Worm (Caenorhabditis elegans) whole organism, L1 larva: ENCODE measurements around the gene T07H3.8.
A peak's percentile ranks its signal among the peaks of the same experiment; 100 is the strongest.

Experiments used
- C04F5.9 ChIP-seq: sonication (generic microtip); optimal IDR thresholded peaks from 2 replicates; lab custom pipeline; 2016; ENCODE audit warnings: missing genetic modification characterization, missing compliant biosample characterization
- aha-1 ChIP-seq: fragments of 150-350 bp; optimal IDR thresholded peaks from 2 replicates; lab custom pipeline; 2014; ENCODE audit warnings: missing biosample characterization, missing genetic modification characterization
- ama-1 ChIP-seq: fragments of 150-350 bp; optimal IDR thresholded peaks from 2 replicates; lab custom pipeline; 2014
- ceh-8 ChIP-seq: fragments of 200-800 bp; sonication (Bioruptor generic); optimal IDR thresholded peaks from 2 replicates; lab custom pipeline; 2018; ENCODE audit warnings: mild to moderate bottlenecking, missing genetic modification characterization, moderate library complexity, missing compliant biosample characterization
- ceh-90 ChIP-seq: sonication (generic microtip); optimal IDR thresholded peaks from 2 replicates; lab custom pipeline; 2016; ENCODE audit warnings: missing genetic modification characterization, missing compliant biosample characterization
- dpl-1 ChIP-seq, 3 experiments: fragments of 150-350 bp in 2 of 3; sonication (generic microtip) in 1 of 3; optimal IDR thresholded peaks; 2 replicates each; lab custom pipeline; 2014 to 2017; ENCODE audit warnings: missing biosample characterization in 3 of 3, missing genetic modification characterization in 3 of 3, missing genetic modification reagents in 3 of 3
- dsc-1 ChIP-seq: sonication (generic microtip); optimal IDR thresholded peaks from 2 replicates; lab custom pipeline; 2016; ENCODE audit warnings: mild to moderate bottlenecking, missing genetic modification characterization, missing compliant biosample characterization
- efl-1 ChIP-seq, 4 experiments: fragments of 150-350 bp; optimal IDR thresholded peaks in 3 of 4; peaks in 1 of 4; 1 replicate in 1 of 4; 2 replicates in 3 of 4; lab custom pipeline; 2014; ENCODE audit warnings: missing biosample characterization in 2 of 4, missing genetic modification characterization in 2 of 4, missing genetic modification reagents in 2 of 4
- elt-2 ChIP-seq: sonication (generic microtip); optimal IDR thresholded peaks from 2 replicates; lab custom pipeline; 2016; ENCODE audit warnings: missing genetic modification characterization, mild to moderate bottlenecking, inconsistent platforms, missing compliant biosample characterization, missing genetic modification reagents
- fos-1 ChIP-seq: fragments of 150-350 bp; optimal IDR thresholded peaks from 2 replicates; lab custom pipeline; 2014; ENCODE audit warnings: missing biosample characterization, missing genetic modification characterization
- grh-1 ChIP-seq: fragments of 200-800 bp; sonication (Bioruptor generic); IDR thresholded peaks from 2 replicates; pipeline ENCODE4 v1.3.6; 2022; ENCODE audit warnings: missing genetic modification reagents, missing genetic modification characterization, missing compliant biosample characterization
- hlh-17 ChIP-seq: fragments of 200-800 bp; sonication (Bioruptor generic); optimal IDR thresholded peaks from 2 replicates; lab custom pipeline; 2018; ENCODE audit warnings: missing genetic modification characterization, mild to moderate bottlenecking, missing compliant biosample characterization, moderate library complexity, borderline replicate concordance
- jun-1 ChIP-seq: fragments of 150-350 bp; optimal IDR thresholded peaks from 2 replicates; lab custom pipeline; 2014; ENCODE audit warnings: missing biosample characterization, missing genetic modification reagents, missing genetic modification characterization
- lin-35 ChIP-seq, 2 experiments: fragments of 150-350 bp; optimal IDR thresholded peaks; 2 replicates each; lab custom pipeline; 2014; ENCODE audit warnings: missing biosample characterization in 2 of 2, missing genetic modification characterization in 2 of 2, missing genetic modification reagents in 2 of 2
- lsy-2 ChIP-seq, 2 experiments: fragments of 150-350 bp; optimal IDR thresholded peaks; 2 replicates each; lab custom pipeline; 2014; ENCODE audit warnings: missing biosample characterization in 2 of 2, missing genetic modification characterization in 2 of 2
- mab-9 ChIP-seq: fragments of 200-800 bp; sonication (Bioruptor generic); IDR thresholded peaks from 2 replicates; pipeline ENCODE4 v1.3.6; 2022; ENCODE audit warnings: missing genetic modification reagents, missing genetic modification characterization, missing compliant biosample characterization
- mdl-1 ChIP-seq, 2 experiments: fragments of 150-350 bp; optimal IDR thresholded peaks; 2 replicates each; lab custom pipeline; 2014 to 2017; ENCODE audit warnings: missing biosample characterization in 2 of 2, missing genetic modification characterization in 2 of 2, inconsistent platforms in 1 of 2
- mep-1 ChIP-seq: fragments of 150-350 bp; optimal IDR thresholded peaks from 2 replicates; lab custom pipeline; 2014; ENCODE audit warnings: missing biosample characterization, missing genetic modification characterization
- nhr-12 ChIP-seq: sonication (generic microtip); optimal IDR thresholded peaks from 2 replicates; lab custom pipeline; 2017; ENCODE audit warnings: missing biosample characterization, missing genetic modification characterization
- nhr-237 ChIP-seq: fragments of 150-350 bp; optimal IDR thresholded peaks from 2 replicates; lab custom pipeline; 2014; ENCODE audit warnings: missing biosample characterization, missing genetic modification characterization
- nhr-28 ChIP-seq: fragments of 150-350 bp; optimal IDR thresholded peaks from 2 replicates; lab custom pipeline; 2014; ENCODE audit warnings: missing biosample characterization, missing genetic modification characterization
- nhr-47 ChIP-seq: sonication (generic microtip); optimal IDR thresholded peaks from 2 replicates; lab custom pipeline; 2016; ENCODE audit warnings: mild to moderate bottlenecking, missing genetic modification characterization, moderate library complexity, missing compliant biosample characterization
- nhr-76 ChIP-seq: sonication (generic microtip); optimal IDR thresholded peaks from 2 replicates; lab custom pipeline; 2017; ENCODE audit warnings: missing biosample characterization, missing genetic modification characterization
- pag-3 ChIP-seq: sonication (generic microtip); optimal IDR thresholded peaks from 2 replicates; lab custom pipeline; 2017; ENCODE audit warnings: missing genetic modification characterization, mild to moderate bottlenecking, missing compliant biosample characterization, antibody characterized with exemption, borderline replicate concordance; ENCODE audit not compliant: insufficient read depth
- pqm-1 ChIP-seq: sonication (generic microtip); optimal IDR thresholded peaks from 3 replicates; lab custom pipeline; 2017; ENCODE audit warnings: missing biosample characterization, missing genetic modification characterization
- snpc-4 ChIP-seq: fragments of 150-350 bp; optimal IDR thresholded peaks from 2 replicates; lab custom pipeline; 2014; ENCODE audit warnings: missing biosample characterization, missing genetic modification characterization
- sox-4 ChIP-seq: sonication (generic microtip); optimal IDR thresholded peaks from 2 replicates; lab custom pipeline; 2016; ENCODE audit warnings: missing genetic modification characterization, missing compliant biosample characterization
- sup-37 ChIP-seq: fragments of 200-800 bp; sonication (Bioruptor generic); optimal IDR thresholded peaks from 2 replicates; lab custom pipeline; 2018; ENCODE audit warnings: mild to moderate bottlenecking, missing genetic modification characterization, missing compliant biosample characterization
- swsn-7 ChIP-seq: sonication (generic microtip); optimal IDR thresholded peaks from 2 replicates; lab custom pipeline; 2016; ENCODE audit warnings: missing genetic modification characterization, missing compliant biosample characterization
- tlp-1 ChIP-seq: fragments of 150-350 bp; optimal IDR thresholded peaks from 2 replicates; lab custom pipeline; 2014; ENCODE audit warnings: missing biosample characterization, missing genetic modification characterization
- zip-4 ChIP-seq: fragments of 200-800 bp; sonication (Bioruptor generic); optimal IDR thresholded peaks from 2 replicates; lab custom pipeline; 2018; ENCODE audit warnings: mild to moderate bottlenecking, missing genetic modification characterization, moderate library complexity, missing compliant biosample characterization
- ztf-4 ChIP-seq: fragments of 150-350 bp; optimal IDR thresholded peaks from 2 replicates; lab custom pipeline; 2014; ENCODE audit warnings: missing biosample characterization, missing genetic modification characterization

T07H3.8 gene

DNA sequence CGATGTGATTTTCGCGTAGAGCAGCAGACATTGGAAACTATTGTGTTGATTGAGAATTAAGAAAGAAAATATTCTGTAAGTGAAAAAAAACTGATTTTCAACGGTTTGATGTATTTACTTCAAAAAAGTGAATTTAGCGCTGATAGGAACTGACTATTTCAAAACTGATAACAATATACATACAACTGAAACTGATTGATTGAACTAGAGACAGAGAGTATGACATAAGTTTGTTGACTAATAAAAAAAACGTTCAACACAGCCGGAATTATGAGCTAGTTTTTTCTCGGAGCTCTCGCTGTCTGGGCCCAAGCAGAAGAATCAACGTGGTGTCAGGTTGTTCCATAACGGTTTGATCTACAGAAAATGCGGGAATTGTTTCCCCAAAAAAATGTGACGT is 27.6 kb downstream of the T07H3.8 start, which contains the start of gene fbxa-164:
TSS of gene fbxa-164 (minus strand) at position 101 of the 400 bp plus-strand sequence.
- TF ChIP-seq dpl-1 (GFP tag; optimal IDR thresholded peaks at IDR 0.05; lab: Kevin White, UChicago), result no peak
- no peak for TF ChIP-seq C04F5.9 (tag; lab: Kevin White, UChicago)
- TF ChIP-seq hlh-17 (GFP tag; lab: Kevin White, UChicago), result no peak
- no peak for TF ChIP-seq nhr-76 (tag; lab: Kevin White, UChicago)
- TF ChIP-seq grh-1 (GFP tag; lab: Robert Waterston, UW), result no peak
- TF ChIP-seq efl-1 (optimal IDR thresholded peaks at IDR 0.05; lab: Kevin White, UChicago), result no peak
- TF ChIP-seq efl-1 (GFP tag; optimal IDR thresholded peaks at IDR 0.05 in 1 of 2; lab: Kevin White, UChicago), result no peak

- TF ChIP-seq efl-1 (optimal IDR thresholded peaks at IDR 0.05; lab: Kevin White, UChicago), result no peak
- TF ChIP-seq efl-1 (GFP tag; optimal IDR thresholded peaks at IDR 0.05 in 1 of 2; lab: Kevin White, UChicago), result no peak
- no peak for TF ChIP-seq snpc-4 (tag; lab: Kevin White, UChicago)
- TF ChIP-seq pqm-1 (tag; lab: Kevin White, UChicago), result no peak
- no peak for TF ChIP-seq ceh-90 (tag; lab: Kevin White, UChicago)
- no peak for TF ChIP-seq nhr-47 (tag; lab: Kevin White, UChicago)
- TF ChIP-seq pag-3 (tag; lab: Kevin White, UChicago), result no peak
Measured at ce11 chrII:1616382-1616781, 30.0 kb downstream of the T07H3.8 start, which contains the start of gene fbxa-165. TSS of gene fbxa-165 (minus strand) at chrII:1616482.

ce11 chrII:1618948-1619347 is 32.5 kb downstream of the T07H3.8 start, which contains the start of gene fbxa-166:
TSS of gene fbxa-166 (minus strand) at chrII:1619048.
- TF ChIP-seq ama-1 (lab: Kevin White, UChicago), result no peak
- no peak for TF ChIP-seq pqm-1 (tag; lab: Kevin White, UChicago)
- no peak for TF ChIP-seq nhr-237 (tag; lab: Kevin White, UChicago)
- no peak for TF ChIP-seq ztf-4 (tag; lab: Kevin White, UChicago)
- no peak for TF ChIP-seq sup-37 (GFP tag; lab: Kevin White, UChicago)
- no peak for TF ChIP-seq tlp-1 (tag; lab: Kevin White, UChicago)
- TF ChIP-seq aha-1 (tag; lab: Kevin White, UChicago), result no peak
- no peak for TF ChIP-seq zip-4 (GFP tag; lab: Kevin White, UChicago)
- TF ChIP-seq, all 84 proteins: peak for 0

DNA sequence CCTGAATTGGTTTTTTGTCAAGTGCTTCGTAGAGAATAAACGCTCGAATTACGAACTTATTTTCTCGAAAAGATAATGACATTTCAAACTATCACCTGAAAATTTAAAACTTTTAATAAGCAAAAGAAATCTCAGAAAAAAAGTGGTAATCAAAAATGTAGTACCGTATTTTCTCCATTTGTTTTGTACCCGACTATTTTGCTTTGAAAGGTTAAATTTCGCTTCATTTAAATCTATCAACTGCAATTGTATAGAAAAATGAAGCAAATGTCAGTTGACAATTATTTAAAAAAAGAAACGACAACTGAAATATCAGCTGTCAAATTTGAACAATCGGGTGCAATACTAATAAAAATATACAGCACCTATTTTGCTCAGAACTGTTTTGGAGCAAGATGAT is 34.8 kb downstream of the T07H3.8 start, which contains the start of gene fbxa-158:
TSS of gene fbxa-158 (minus strand) at position 101 of the 400 bp plus-strand sequence.
- TF ChIP-seq nhr-28 (tag; lab: Kevin White, UChicago) (no peak), mab-9 (GFP tag; lab: Robert Waterston, UW) (no peak), efl-1 (optimal IDR thresholded peaks at IDR 0.05; lab: Kevin White, UChicago) (no peak), efl-1 (GFP tag; optimal IDR thresholded peaks at IDR 0.05 in 1 of 2; lab: Kevin White, UChicago) (no peak), mep-1 (no peak), nhr-47 (tag; lab: Kevin White, UChicago) (no peak), lsy-2 (tag; optimal IDR thresholded peaks at IDR 0.05; lab: Kevin White, UChicago) (no peak), elt-2 (no peak), mdl-1 (tag; optimal IDR thresholded peaks at IDR 0.05; lab: Kevin White, UChicago) (no peak), nhr-12 (tag; lab: Kevin White, UChicago) (no peak), fos-1 (no peak), sox-4 (tag; lab: Kevin White, UChicago) (no peak), dsc-1 (tag; lab: Kevin White, UChicago) (no peak), swsn-7 (tag; lab: Kevin White, UChicago) (no peak)

DNA sequence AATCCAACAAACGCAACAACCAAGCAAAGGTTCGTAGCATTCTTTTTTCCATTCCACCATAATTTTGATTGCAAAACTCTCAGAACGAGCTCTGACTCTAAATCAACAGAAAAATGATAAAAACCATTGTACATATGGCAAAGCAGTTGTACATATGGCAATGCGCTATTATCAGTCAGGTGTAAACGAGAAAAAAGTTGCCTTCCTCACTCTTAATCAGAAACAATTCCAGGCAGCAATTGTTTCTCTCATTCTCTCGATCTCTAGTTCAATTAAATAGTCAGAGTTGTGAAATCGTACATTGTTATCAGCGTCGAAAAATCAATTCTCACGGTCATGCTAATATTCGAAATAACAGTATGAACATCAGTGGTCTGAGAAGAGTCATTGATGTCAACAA is 35.4 kb downstream of the T07H3.8 start:
- TF ChIP-seq lin-35 (GFP tag; optimal IDR thresholded peaks at IDR 0.05; lab: Kevin White, UChicago) (peak in 1 of 2 experiments; percentile 32), elt-2 (peak; percentile 90), jun-1 (tag; lab: Kevin White, UChicago) (peak; percentile 44), ceh-8 (GFP tag; lab: Kevin White, UChicago) (no peak)
